Worm (Caenorhabditis elegans) whole organism, L4/young adult: ENCODE results near the gene Y67H2A.7.

Experiments used
- W03F9.2 ChIP-seq: fragments of 150-350 bp; optimal IDR thresholded peaks from 2 replicates; lab custom pipeline; 2014; ENCODE audit warnings: missing biosample characterization, missing genetic modification characterization
- dao-5 ChIP-seq: sonication (generic microtip); optimal IDR thresholded peaks from 2 replicates; lab custom pipeline; 2016; ENCODE audit warnings: missing genotype, missing genetic modification characterization, moderate library complexity, missing compliant biosample characterization
- him-1 ChIP-seq: sonication (generic microtip); optimal IDR thresholded peaks from 2 replicates; lab custom pipeline; 2016; ENCODE audit warnings: missing genotype, missing genetic modification reagents, missing genetic modification characterization, missing compliant biosample characterization

Y67H2A.7 gene

DNA sequence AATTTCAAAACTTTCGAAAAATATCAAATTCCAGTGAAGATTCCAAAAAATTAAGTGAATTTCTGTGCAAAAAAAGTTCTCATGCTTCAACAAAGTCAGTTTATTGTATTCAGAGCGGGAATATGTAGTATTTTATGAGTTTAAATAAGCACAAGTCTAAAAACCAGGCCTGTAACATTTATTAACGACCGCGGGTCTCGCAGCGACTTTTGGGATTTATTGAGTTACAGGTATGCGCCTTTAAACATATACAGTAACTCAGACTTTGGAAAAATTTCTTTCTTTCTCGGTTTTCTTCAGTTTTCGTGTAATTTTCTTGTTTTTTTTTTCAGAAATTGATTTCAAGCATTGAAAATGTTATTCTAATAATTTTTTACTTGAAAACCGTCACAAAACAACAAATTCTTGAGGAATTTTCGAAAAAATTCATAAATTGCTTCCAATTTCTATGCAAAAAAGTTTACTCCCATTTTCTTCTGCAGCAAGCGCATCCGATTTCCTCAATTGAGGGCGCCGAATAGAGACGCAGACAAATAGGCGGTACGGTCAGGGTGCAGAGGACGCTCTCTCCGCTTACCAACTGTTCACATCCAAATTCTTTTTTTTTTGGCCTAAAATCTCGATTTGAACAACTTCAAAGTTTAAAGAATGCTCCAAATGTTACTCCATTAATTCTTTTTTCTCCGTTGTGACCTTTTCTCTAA, 7.9 kb downstream of the Y67H2A.7 start:
- TF ChIP-seq W03F9.2: no peak
- TF ChIP-seq him-1 (tag; lab: Kevin White, UChicago): no peak
- TF ChIP-seq dao-5 (tag; lab: Kevin White, UChicago): no peak

DNA sequence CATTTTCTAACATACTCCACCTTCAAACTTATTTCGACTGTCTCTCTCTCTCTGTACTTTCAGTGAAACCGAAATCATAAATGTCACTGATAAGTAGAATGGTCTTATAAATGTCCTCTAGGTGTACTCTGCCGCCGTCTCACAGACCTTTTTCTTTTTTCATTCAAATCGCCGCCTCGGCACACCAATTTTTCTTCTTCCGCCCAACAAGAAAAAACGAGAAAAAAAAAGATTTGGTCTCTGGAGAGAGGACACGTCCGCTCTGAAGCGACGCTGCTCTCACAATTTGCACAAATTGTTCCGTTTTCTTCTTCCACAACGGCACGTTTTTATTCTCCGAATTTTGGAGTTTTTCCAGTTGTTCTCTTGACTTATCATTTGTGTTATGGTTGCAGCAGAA, 9.6 kb downstream of the Y67H2A.7 start:
- TF ChIP-seq dao-5 (tag; lab: Kevin White, UChicago): no peak
- no peak for TF ChIP-seq W03F9.2
- no peak for TF ChIP-seq him-1 (tag; lab: Kevin White, UChicago)

DNA sequence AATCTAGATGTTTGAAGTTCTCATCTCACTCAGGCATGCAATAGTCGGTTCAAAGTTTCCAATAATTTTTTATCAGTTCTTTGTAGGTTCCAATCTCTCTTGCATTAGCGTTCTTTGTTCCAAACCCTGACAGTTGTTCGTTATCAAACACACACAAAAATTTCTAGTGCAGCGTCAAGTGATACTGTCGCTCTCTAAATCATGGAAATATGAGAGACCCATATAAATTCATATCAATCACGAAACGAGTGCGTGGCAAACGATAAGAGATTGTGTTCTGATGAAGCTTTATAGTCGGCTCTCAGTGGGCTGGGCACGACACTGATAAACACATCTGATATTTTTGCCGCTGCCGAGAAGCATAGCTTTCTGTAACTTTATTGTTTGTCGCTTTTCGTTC, 10.6 kb downstream of the Y67H2A.7 start:
- TF ChIP-seq dao-5 (tag; lab: Kevin White, UChicago) (no peak), him-1 (tag; lab: Kevin White, UChicago) (no peak), W03F9.2 (peak; percentile 4)

DNA sequence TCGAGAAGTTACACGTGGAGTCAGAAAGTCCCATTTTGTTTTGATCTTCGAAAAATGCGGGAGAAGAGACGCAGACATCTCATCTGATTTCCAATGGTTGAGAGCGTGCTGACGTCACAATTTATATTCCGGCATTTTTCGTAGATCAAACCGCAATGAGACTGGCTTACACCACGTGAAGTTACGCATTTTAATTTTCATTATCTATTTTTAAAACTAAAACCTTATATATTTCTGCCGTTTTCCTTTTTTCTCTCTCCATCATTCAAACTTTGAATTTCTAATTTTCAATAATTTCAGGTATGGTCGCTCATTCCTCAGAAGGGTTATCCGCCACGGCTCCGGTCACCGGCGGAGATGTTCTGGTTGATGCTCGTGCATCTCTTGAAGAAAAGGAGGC, 11.8 kb downstream of the Y67H2A.7 start, which contains the start of gene fat-1:
fat-1 (plus strand) TSS at position 301 of the 400 bp plus-strand sequence.
- TF ChIP-seq W03F9.2 (no peak), dao-5 (tag; lab: Kevin White, UChicago) (no peak), him-1 (tag; lab: Kevin White, UChicago) (no peak)

DNA sequence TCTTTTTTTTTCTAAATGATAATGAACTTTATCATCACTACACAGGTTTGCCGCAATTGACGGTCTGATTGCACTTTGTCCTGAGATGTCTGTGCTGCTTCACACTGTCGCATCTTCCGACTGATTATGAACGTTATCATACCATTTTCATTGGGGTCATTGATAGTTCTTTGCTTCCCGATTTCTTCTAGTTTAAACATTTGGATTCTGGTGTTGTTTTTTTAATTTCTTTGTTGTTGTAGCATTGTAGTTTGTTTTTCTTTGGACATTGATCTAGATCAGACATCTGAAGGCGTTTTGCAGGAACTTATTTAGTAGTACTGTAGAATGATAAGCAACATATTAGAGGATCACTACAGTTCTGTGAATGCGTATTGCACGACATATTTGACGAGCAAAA, 15.2 kb downstream of the Y67H2A.7 start:
- TF ChIP-seq him-1 (tag; lab: Kevin White, UChicago) (no peak), dao-5 (tag; lab: Kevin White, UChicago) (no peak), W03F9.2 (no peak)

DNA sequence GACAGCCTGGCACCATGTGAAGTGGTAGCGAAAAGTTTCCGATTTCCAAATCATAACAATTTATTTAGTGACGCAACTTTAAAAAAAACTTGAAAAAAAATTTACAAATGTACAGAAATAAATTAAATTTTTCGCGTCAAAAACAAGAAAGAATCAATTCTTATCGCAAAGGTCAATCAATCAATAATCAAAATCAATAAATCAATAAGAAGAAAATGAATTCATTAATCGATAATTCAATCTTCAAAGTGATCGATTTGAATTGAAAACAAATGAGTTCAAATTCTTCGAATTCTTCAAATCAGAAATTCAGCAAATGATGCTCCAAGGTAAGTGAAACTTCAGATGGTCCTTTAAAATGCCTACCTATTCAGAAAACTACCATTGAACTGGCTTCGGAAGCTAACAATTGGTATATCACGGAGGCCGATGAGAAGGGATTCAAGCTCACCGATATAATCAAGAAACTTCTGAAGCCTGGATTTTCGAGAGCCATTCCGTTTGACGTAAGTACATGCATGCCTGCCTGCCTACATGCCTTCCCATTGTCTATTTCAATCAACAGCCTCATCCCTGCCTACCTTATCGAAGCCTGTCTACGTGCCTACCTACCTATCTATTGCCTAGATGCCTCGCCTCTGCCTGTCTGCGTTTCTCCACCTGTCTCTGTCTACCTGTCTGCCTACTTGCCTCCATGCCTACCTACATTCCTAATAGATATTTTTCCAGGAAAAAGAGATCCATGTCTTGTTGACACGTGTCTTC, 16.5 kb downstream of the Y67H2A.7 start:
- TF ChIP-seq him-1 (tag; lab: Kevin White, UChicago): no peak
- no peak for TF ChIP-seq W03F9.2
- TF ChIP-seq dao-5 (tag; lab: Kevin White, UChicago): no peak

DNA sequence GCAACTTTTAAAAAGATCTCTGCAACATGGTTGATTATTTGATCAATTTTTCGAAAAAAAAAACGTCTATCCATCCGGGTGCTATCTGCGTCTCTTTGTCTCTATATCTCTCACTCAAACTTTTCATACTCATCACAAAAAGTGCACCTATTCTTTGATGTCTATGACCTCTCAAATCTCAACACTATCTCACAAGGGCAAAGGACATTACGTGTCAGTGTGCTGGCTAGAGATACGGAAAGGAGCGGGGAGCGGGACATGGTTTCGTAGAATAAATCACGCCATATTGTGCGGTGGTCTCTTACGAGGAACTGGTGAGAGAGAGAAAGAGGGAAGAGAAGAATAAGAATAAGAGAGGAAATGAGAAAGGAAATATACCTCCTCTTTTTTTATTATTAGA, 18.9 kb downstream of the Y67H2A.7 start:
- no peak for TF ChIP-seq dao-5 (tag; lab: Kevin White, UChicago)
- peak; percentile 19 for TF ChIP-seq W03F9.2
- TF ChIP-seq him-1 (tag; lab: Kevin White, UChicago): no peak

DNA sequence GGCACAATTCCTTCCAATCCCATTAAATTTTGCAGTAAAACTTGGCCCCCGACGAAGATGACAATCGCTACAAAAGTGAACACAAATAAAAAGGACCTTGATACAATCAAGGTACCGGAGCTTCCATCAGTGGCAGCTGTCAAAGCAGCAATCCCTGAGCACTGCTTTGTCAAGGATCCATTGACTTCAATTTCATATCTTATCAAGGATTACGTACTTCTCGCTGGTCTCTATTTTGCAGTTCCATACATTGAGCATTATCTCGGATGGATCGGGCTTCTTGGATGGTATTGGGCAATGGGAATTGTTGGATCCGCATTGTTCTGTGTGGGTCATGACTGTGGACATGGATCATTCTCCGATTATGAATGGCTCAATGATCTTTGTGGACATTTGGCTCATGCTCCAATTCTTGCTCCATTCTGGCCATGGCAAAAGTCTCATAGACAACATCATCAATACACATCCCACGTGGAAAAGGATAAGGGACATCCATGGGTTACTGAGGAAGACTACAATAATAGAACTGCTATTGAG, 20.3 kb downstream of the Y67H2A.7 start, which contains the start of gene fat-2:
fat-2 (plus strand) TSS at position 51 of the 537 bp plus-strand sequence.
- no peak for TF ChIP-seq W03F9.2
- no peak for TF ChIP-seq him-1 (tag; lab: Kevin White, UChicago)
- TF ChIP-seq dao-5 (tag; lab: Kevin White, UChicago): no peak

DNA sequence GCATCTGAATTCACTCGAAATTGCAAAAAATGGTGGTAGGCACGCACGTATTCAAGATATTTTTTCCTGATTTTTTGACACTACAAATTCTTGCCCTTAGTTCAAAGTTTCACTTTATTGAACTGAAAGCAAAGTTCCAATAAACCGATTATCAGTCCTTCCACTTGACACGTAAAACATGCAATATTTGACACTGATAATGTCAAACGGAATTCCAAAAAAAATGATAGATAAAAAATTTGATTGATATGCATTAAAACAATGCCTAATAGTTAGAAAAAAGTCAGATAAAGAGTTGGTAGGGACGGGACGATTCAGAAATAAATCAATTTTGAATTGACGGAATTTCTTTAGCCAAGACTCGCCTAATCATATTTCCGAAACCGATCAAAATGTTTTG, 23.5 kb downstream of the Y67H2A.7 start:
- TF ChIP-seq dao-5 (tag; lab: Kevin White, UChicago): no peak
- no peak for TF ChIP-seq W03F9.2
- no peak for TF ChIP-seq him-1 (tag; lab: Kevin White, UChicago)

DNA sequence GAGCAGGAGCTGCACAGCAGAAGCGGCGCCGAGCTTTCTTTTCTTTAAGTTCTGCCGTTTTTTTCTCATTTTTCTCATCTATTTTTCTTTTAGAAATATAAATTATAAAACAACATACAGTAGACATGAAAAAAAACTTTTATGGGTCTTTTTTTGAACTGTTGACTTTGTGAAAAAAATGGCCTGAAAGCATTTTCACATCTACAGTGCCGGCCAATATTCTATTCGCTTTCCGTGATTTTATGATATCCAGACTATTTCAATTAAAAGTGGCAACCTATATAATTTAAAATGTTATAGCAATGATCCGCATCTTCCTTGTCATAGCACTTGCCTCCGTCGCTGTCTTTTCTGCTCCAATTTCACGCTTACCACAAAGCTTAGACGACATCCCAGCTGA, 24.5 kb downstream of the Y67H2A.7 start, which contains the start of gene far-6:
far-6 (plus strand) TSS at position 301 of the 400 bp plus-strand sequence.
- TF ChIP-seq W03F9.2: no peak

DNA sequence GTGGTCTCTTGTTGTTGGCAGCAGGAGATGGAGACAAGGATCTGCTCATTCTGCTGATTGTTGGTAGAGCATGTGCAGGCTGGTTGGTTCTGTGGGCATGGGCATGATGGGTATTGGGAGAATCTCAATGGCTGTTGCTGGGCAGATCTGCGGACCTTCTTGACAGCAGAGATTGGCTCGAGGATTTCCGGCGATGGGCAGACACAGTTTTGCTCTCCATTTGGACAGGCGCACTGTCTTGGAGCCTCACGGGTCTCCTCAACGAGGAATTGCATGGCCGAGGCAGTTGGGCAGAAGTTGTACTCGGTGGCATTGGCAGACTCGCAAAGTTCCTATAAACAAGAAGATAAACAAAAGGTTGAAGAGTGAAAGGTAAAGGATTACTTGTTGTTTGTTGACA, 27.0 kb downstream of the Y67H2A.7 start:
- TF ChIP-seq dao-5 (tag; lab: Kevin White, UChicago) (no peak), him-1 (tag; lab: Kevin White, UChicago) (no peak), W03F9.2 (no peak)

DNA sequence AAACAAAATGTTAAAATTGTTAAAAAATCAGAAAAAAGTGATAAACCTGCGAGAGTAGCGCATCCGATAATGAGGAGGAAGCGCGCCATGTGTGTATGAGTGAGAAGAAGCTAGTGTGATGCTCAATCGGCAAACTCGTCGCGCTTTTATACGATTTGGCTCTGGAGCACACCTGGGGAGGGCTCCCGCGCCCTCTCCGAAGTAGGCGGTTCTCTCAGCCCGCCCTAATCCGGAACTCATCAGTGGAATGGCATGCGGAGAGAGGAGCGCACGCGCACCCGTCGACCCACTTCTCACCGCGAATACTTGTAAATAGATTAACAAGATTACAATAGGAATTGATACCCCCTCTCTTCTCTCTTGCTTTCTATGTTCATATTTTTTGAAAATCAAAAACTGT, 27.7 kb downstream of the Y67H2A.7 start, which contains the start of gene pqn-74:
pqn-74 (minus strand) TSS at position 122 of the 400 bp plus-strand sequence.
- TF ChIP-seq W03F9.2 (no peak), him-1 (tag; lab: Kevin White, UChicago) (no peak), dao-5 (tag; lab: Kevin White, UChicago) (no peak)

DNA sequence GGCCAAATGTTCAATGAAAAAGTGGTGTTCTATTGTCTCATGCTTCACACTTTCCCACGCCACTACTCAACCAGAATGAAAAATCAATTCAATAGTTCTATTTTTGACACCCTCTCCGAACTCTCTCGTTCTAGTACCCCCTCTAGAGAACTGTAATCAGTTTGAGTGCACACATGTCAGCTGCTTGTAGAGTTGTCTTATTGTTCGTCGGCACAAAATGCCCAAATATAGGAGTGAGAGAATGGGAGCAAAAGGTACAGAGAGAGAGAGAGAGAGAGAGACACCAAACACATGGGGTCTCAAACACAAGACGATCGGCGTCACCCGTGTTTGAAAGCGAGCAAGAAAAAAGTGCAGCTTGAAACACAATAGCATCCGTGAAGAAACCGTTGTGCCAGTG, 30.7 kb downstream of the Y67H2A.7 start:
- TF ChIP-seq W03F9.2: no peak
- TF ChIP-seq him-1 (tag; lab: Kevin White, UChicago): no peak
- no peak for TF ChIP-seq dao-5 (tag; lab: Kevin White, UChicago)

DNA sequence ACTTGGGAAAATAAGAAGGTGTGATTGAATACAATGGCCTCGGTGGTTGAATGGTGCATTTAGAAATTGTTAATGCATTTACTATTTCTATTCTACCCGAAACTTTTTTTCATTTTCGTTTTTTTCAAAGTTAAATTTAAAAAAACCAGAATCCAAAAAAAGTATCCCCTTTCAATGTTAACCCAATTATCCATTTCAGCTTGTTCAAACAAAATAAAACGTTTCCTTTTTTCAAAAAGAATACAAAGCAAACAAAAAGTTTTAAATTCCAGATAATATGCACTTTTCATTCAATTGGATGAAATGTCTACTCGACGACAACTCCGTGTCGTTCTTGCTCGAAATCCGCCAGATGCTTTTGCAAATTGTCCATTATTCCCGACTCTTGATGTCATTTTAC, 39.0 kb downstream of the Y67H2A.7 start, which contains the start of gene W02A2.5:
W02A2.5 (plus strand) TSS at position 301 of the 400 bp plus-strand sequence.
- no peak for TF ChIP-seq him-1 (tag; lab: Kevin White, UChicago)
- no peak for TF ChIP-seq W03F9.2
- TF ChIP-seq dao-5 (tag; lab: Kevin White, UChicago): no peak
